Worm (Caenorhabditis elegans): ENCODE measurements around the gene Y39A3A.2.

- TF ChIP-seq elt-3 (tag; optimal IDR thresholded peaks at IDR 0.05) (no peak), snpc-4 (tag; optimal IDR thresholded peaks at IDR 0.05) (no peak), unc-39 (tag; optimal IDR thresholded peaks at IDR 0.05) (no peak), fos-1 (tag; optimal IDR thresholded peaks at IDR 0.05) (no peak), nhr-12 (tag; optimal IDR thresholded peaks at IDR 0.05) (no peak)
These were observed 3.4 kb downstream of the Y39A3A.2 start, which contains the start of gene M01E10.3 for ce11 chrIII:2054084-2054483.

Data from whole organism, L2 larva.